Fruit fly (Drosophila melanogaster): Measurements from ENCODE around the gene CG14218.

DNA sequence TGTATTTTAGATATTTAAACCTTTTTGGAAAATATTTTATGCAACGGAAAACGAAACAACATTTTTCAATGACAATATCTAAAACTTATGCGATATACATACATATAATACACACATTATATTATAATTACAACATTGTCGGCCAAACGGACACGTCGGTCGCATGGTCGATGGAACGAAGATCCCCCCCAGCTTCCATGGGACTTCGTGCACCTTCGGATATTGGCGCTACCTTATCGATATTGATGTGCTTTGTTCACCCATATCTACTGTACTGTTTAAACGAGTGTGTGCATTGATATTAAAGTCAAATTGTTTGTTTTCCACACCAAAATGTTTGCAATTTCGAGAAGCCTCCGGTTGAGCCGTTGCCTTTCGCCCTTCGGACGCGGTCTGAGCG, 43.6 kb upstream of the CG14218 start, which contains the start of gene CG14212:
- TF ChIP-seq CG3281 (GFP tag; optimal IDR thresholded peaks at IDR 0.05) (no peak), CG6689 (GFP tag; IDR thresholded peaks at IDR 0.05) (no peak), chinmo (GFP tag; IDR thresholded peaks at IDR 0.05; ENCODE audit: partially characterized antibody) (no peak), Ets65A (GFP tag) (no peak), luna (GFP tag; optimal IDR thresholded peaks at IDR 0.05) (no peak), Hmr (GFP tag; optimal IDR thresholded peaks at IDR 0.05) (no peak), fd3F (GFP tag; optimal IDR thresholded peaks at IDR 0.05) (no peak), CG17912 (GFP tag; optimal IDR thresholded peaks at IDR 0.05) (no peak), ac (GFP tag; optimal IDR thresholded peaks at IDR 0.05) (no peak), org-1 (GFP tag; optimal IDR thresholded peaks at IDR 0.05) (no peak), nerfin-1 (tag; optimal IDR thresholded peaks at IDR 0.05) (no peak), pnt (GFP tag; optimal IDR thresholded peaks at IDR 0.05) (no peak)

Measured in whole organism, embryonic.